Fruit fly (Drosophila melanogaster) whole organism, embryonic: Measurements from ENCODE around the gene pes.

Source experiments
- Aef1 ChIP-seq: fragments of 200-800 bp; sonication (Bioruptor generic); IDR thresholded peaks from 3 replicates; pipeline ENCODE4 v1.3.6; 2022; ENCODE audit warnings: missing biosample characterization, missing genetic modification characterization
- Asciz ChIP-seq: fragments of 200-800 bp; sonication (Bioruptor generic); optimal IDR thresholded peaks from 2 replicates; lab custom pipeline; 2017; ENCODE audit warnings: missing biosample characterization, mild to moderate bottlenecking, missing genetic modification characterization, missing genetic modification reagents
- CG10543 ChIP-seq: fragments of 200-800 bp; sonication (Bioruptor generic); optimal IDR thresholded peaks from 3 replicates; lab custom pipeline; 2017; ENCODE audit warnings: missing biosample characterization, mild to moderate bottlenecking, missing genetic modification characterization, moderate library complexity
- CG12769 ChIP-seq: fragments of 200-800 bp; sonication (Bioruptor generic); optimal IDR thresholded peaks from 2 replicates; lab custom pipeline; 2019; ENCODE audit warnings: missing biosample characterization, mild to moderate bottlenecking, missing genetic modification characterization, moderate library complexity
- CG13624 ChIP-seq: fragments of 200-800 bp; sonication (Bioruptor generic); optimal IDR thresholded peaks from 2 replicates; lab custom pipeline; 2016; ENCODE audit warnings: missing biosample characterization, missing genetic modification characterization
- CG15479 ChIP-seq: fragments of 200-800 bp; sonication (Bioruptor generic); optimal IDR thresholded peaks from 3 replicates; lab custom pipeline; 2019; ENCODE audit warnings: missing biosample characterization, mild to moderate bottlenecking, missing genetic modification characterization, moderate library complexity
- CG18476 ChIP-seq: fragments of 200-800 bp; sonication (Bioruptor generic); optimal IDR thresholded peaks from 2 replicates; lab custom pipeline; 2016; ENCODE audit warnings: missing biosample characterization, mild to moderate bottlenecking, missing genetic modification characterization
- CG2199 ChIP-seq: fragments of 200-800 bp; sonication (Bioruptor generic); IDR thresholded peaks from 3 replicates; pipeline ENCODE4 v1.3.6; 2022; ENCODE audit warnings: missing biosample characterization, missing genetic modification characterization
- CG3163 ChIP-seq: fragments of 200-800 bp; sonication (Bioruptor generic); optimal IDR thresholded peaks from 3 replicates; lab custom pipeline; 2016; ENCODE audit warnings: missing biosample characterization, missing genetic modification characterization
- CG32532 ChIP-seq: fragments of 200-800 bp; sonication (Bioruptor generic); IDR thresholded peaks from 2 replicates; pipeline ENCODE4 v1.3.6; 2022; ENCODE audit warnings: missing biosample characterization, missing genetic modification characterization
- CG34422 ChIP-seq: fragments of 200-800 bp; sonication (Bioruptor generic); IDR thresholded peaks from 3 replicates; pipeline ENCODE4 v1.3.6; 2022; ENCODE audit warnings: missing biosample characterization, missing genetic modification characterization
- CG6689 ChIP-seq: fragments of 200-800 bp; sonication (Bioruptor generic); IDR thresholded peaks from 2 replicates; pipeline ENCODE4 v1.3.6; 2022; ENCODE audit warnings: missing biosample characterization, missing genetic modification characterization
- CG6791 ChIP-seq: fragments of 200-800 bp; sonication (Bioruptor generic); IDR thresholded peaks from 3 replicates; pipeline ENCODE4 v1.3.6; 2022; ENCODE audit warnings: missing biosample characterization, missing genetic modification characterization; ENCODE audit not compliant: partially characterized antibody
- CG7963 ChIP-seq: fragments of 200-800 bp; sonication (Bioruptor generic); IDR thresholded peaks from 3 replicates; pipeline ENCODE4 v1.3.6; 2022; ENCODE audit warnings: missing biosample characterization, missing genetic modification characterization; ENCODE audit not compliant: partially characterized antibody
- CG8290 ChIP-seq, 3 experiments: fragments of 200-800 bp; sonication (Bioruptor generic); optimal IDR thresholded peaks; 2 replicates each; lab custom pipeline; 2016 to 2019; ENCODE audit warnings: missing biosample characterization in 3 of 3, missing genetic modification characterization in 3 of 3, mild to moderate bottlenecking in 2 of 3, moderate library complexity in 1 of 3
- CoRest ChIP-seq: fragments of 200-800 bp; sonication (Bioruptor generic); optimal IDR thresholded peaks from 3 replicates; lab custom pipeline; 2018; ENCODE audit warnings: missing biosample characterization, mild to moderate bottlenecking, missing genetic modification characterization, moderate library complexity
- Dbx ChIP-seq: fragments of 200-800 bp; sonication (Bioruptor generic); IDR thresholded peaks from 3 replicates; pipeline ENCODE4 v1.3.6; 2022; ENCODE audit warnings: missing biosample characterization, missing genetic modification characterization
- Deaf1 ChIP-seq: fragments of 200-800 bp; optimal IDR thresholded peaks from 3 replicates; lab custom pipeline; 2019; ENCODE audit warnings: missing biosample characterization, mild to moderate bottlenecking, missing genetic modification characterization, moderate library complexity
- Dll ChIP-seq: fragments of 200-800 bp; sonication (Bioruptor generic); IDR thresholded peaks from 4 replicates; pipeline ENCODE4 v1.3.6; 2022; ENCODE audit warnings: missing biosample characterization, missing genetic modification characterization; ENCODE audit not compliant: partially characterized antibody
- Gsc ChIP-seq: fragments of 200-800 bp; sonication (Bioruptor generic); IDR thresholded peaks from 2 replicates; pipeline ENCODE4 v1.3.6; 2022; ENCODE audit warnings: missing biosample characterization, missing genetic modification characterization
- HHEX ChIP-seq: fragments of 200-800 bp; sonication (Bioruptor generic); optimal IDR thresholded peaks from 3 replicates; lab custom pipeline; 2017; ENCODE audit warnings: missing biosample characterization, mild to moderate bottlenecking, missing genetic modification characterization, missing genetic modification reagents
- Hey ChIP-seq: fragments of 200-800 bp; sonication (Bioruptor generic); optimal IDR thresholded peaks from 3 replicates; lab custom pipeline; 2018; ENCODE audit warnings: missing biosample characterization, mild to moderate bottlenecking, missing genetic modification characterization
- HmgZ ChIP-seq: fragments of 200-800 bp; sonication (Bioruptor generic); optimal IDR thresholded peaks from 2 replicates; lab custom pipeline; 2018; ENCODE audit warnings: missing biosample characterization, mild to moderate bottlenecking, missing genetic modification characterization
- Jarid2 ChIP-seq: fragments of 200-800 bp; sonication (Bioruptor generic); optimal IDR thresholded peaks from 3 replicates; lab custom pipeline; 2017; ENCODE audit warnings: mild to moderate bottlenecking, missing biosample characterization, missing genetic modification reagents, missing genetic modification characterization
- Med ChIP-seq: fragments of 200-800 bp; sonication (Bioruptor generic); peaks from one replicate; lab custom pipeline; 2016; ENCODE audit warnings: missing biosample characterization, missing genetic modification characterization, mild to moderate bottlenecking, inconsistent platforms, moderate library complexity
- Nf-YC ChIP-seq: fragments of 200-800 bp; optimal IDR thresholded peaks from 3 replicates; lab custom pipeline; 2019; ENCODE audit warnings: missing biosample characterization, mild to moderate bottlenecking, missing genetic modification characterization, moderate library complexity
- Pdp1 ChIP-seq, 2 experiments: fragments of 200-800 bp; sonication (Bioruptor generic); optimal IDR thresholded peaks; 3 replicates each; lab custom pipeline; 2016; ENCODE audit warnings: missing biosample characterization in 2 of 2, missing genetic modification characterization in 2 of 2, mild to moderate bottlenecking in 1 of 2, moderate library complexity in 1 of 2
- Rfx ChIP-seq: fragments of 200-800 bp; sonication (Bioruptor generic); IDR thresholded peaks from 2 replicates; pipeline ENCODE4 v1.3.6; 2022; ENCODE audit warnings: missing biosample characterization, missing genetic modification characterization
- chn ChIP-seq: fragments of 200-800 bp; sonication (Bioruptor generic); optimal IDR thresholded peaks from 2 replicates; lab custom pipeline; 2016; ENCODE audit warnings: missing biosample characterization, missing genetic modification characterization
- dm ChIP-seq: fragments of 200-800 bp; sonication (Bioruptor generic); optimal IDR thresholded peaks from 3 replicates; lab custom pipeline; 2016; ENCODE audit warnings: missing biosample characterization, missing genetic modification characterization
- exex ChIP-seq: fragments of 200-800 bp; sonication (Bioruptor generic); optimal IDR thresholded peaks from 4 replicates; lab custom pipeline; 2018; ENCODE audit warnings: missing biosample characterization, mild to moderate bottlenecking, missing genetic modification characterization, moderate library complexity
- gcm ChIP-seq: fragments of 200-800 bp; sonication (Bioruptor generic); optimal IDR thresholded peaks from 2 replicates; lab custom pipeline; 2019; ENCODE audit warnings: missing biosample characterization, mild to moderate bottlenecking, missing genetic modification characterization, moderate library complexity
- grau ChIP-seq: fragments of 200-800 bp; optimal IDR thresholded peaks from 3 replicates; lab custom pipeline; 2019; ENCODE audit warnings: missing biosample characterization, mild to moderate bottlenecking, missing genetic modification characterization, moderate library complexity
- gro ChIP-seq: fragments of 200-800 bp; sonication (Bioruptor generic); optimal IDR thresholded peaks from 2 replicates; lab custom pipeline; 2016; ENCODE audit warnings: missing biosample characterization, missing genetic modification characterization
- gsb ChIP-seq: fragments of 200-800 bp; sonication (Bioruptor generic); IDR thresholded peaks from 2 replicates; pipeline ENCODE4 v1.3.6; 2022; ENCODE audit warnings: missing biosample characterization, missing genetic modification characterization
- kni ChIP-seq: fragments of 200-800 bp; sonication (Bioruptor generic); optimal IDR thresholded peaks from 3 replicates; lab custom pipeline; 2017; ENCODE audit warnings: mild to moderate bottlenecking, missing biosample characterization, missing genetic modification reagents, missing genetic modification characterization
- lab ChIP-seq: fragments of 200-800 bp; sonication (Bioruptor generic); optimal IDR thresholded peaks from 3 replicates; lab custom pipeline; 2017; ENCODE audit warnings: missing biosample characterization, missing genetic modification characterization, mild to moderate bottlenecking, moderate library complexity, missing genetic modification reagents
- mld ChIP-seq: fragments of 200-800 bp; sonication (Bioruptor generic); IDR thresholded peaks from 3 replicates; pipeline ENCODE4 v1.3.6; 2022; ENCODE audit warnings: missing biosample characterization, missing genetic modification characterization; ENCODE audit not compliant: partially characterized antibody
- nom ChIP-seq: fragments of 200-800 bp; sonication (Bioruptor generic); optimal IDR thresholded peaks from 2 replicates; lab custom pipeline; 2017; ENCODE audit warnings: missing biosample characterization, missing genetic modification characterization, mild to moderate bottlenecking, moderate library complexity, missing genetic modification reagents
- pros ChIP-seq: fragments of 200-800 bp; sonication (Bioruptor generic); optimal IDR thresholded peaks from 3 replicates; lab custom pipeline; 2019; ENCODE audit warnings: missing biosample characterization, mild to moderate bottlenecking, missing genetic modification characterization, moderate library complexity
- sens-2 ChIP-seq: fragments of 200-800 bp; sonication (Bioruptor generic); IDR thresholded peaks from 2 replicates; pipeline ENCODE4 v1.3.6; 2022; ENCODE audit warnings: missing biosample characterization, missing genetic modification characterization
- sna ChIP-seq: fragments of 200-800 bp; sonication (Bioruptor generic); IDR thresholded peaks from 2 replicates; pipeline ENCODE4 v1.3.6; 2022; ENCODE audit warnings: missing biosample characterization, missing genetic modification characterization; ENCODE audit not compliant: partially characterized antibody
- so ChIP-seq: fragments of 200-800 bp; sonication (Bioruptor generic); IDR thresholded peaks from 3 replicates; pipeline ENCODE4 v1.3.6; 2022; ENCODE audit warnings: missing biosample characterization, missing genetic modification characterization
- trem ChIP-seq: fragments of 200-800 bp; optimal IDR thresholded peaks from 3 replicates; lab custom pipeline; 2019; ENCODE audit warnings: missing biosample characterization, mild to moderate bottlenecking, missing genetic modification characterization, moderate library complexity
- tup ChIP-seq: fragments of 200-800 bp; sonication (Bioruptor generic); optimal IDR thresholded peaks from 2 replicates; lab custom pipeline; 2016; ENCODE audit warnings: missing biosample characterization, mild to moderate bottlenecking, missing genetic modification characterization, moderate library complexity

Gene pes

DNA sequence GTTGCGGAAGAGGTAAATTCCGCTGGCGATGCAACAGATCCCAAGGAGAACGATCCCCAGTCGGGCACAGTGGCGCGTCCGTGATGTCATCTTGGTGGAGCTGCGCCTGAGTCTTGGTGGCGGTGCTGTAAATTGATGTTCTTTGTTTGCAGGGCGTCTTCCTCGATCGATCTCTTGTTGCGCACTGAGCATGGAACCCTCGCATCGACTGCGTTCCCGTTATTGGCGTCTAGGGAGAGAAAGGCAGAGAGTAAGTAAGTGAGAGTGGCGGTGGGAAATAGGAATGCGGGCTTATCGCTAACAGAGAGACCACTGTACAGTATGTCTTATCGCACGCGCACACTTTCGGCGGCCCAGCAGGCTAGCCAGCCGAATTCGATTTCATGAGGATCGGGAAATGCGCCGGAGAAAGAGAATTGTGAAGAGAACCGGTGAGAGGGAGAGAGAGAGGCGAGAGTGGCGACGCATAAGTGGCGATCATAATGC is 2.5 kb downstream of the pes start (continued):
- peak; percentile 86 for TF ChIP-seq Med
- TF ChIP-seq CG13624 (GFP tag; lab: Kevin White, UChicago), result no peak
- 0 out of 3 replicates have a peak, but pooled peaks have one; percentile 55 for TF ChIP-seq CG2199 (GFP tag; lab: Robert Waterston, UW)
- no peak for TF ChIP-seq CG8290 (GFP tag; optimal IDR thresholded peaks at IDR 0.05; lab: Kevin White, UChicago)
- TF ChIP-seq CG8290 (tag; optimal IDR thresholded peaks at IDR 0.05; lab: Kevin White, UChicago), result peak in 1 of 2 experiments; percentile 16
- no peak for TF ChIP-seq CoRest (tag; lab: Kevin White, UChicago)
- TF ChIP-seq kni, result peak; percentile 2
- TF ChIP-seq so (GFP tag; lab: Robert Waterston, UW), result 0 out of 3 replicates have a peak, but pooled peaks have one; percentile 38
- TF ChIP-seq grau (tag; lab: Kevin White, UChicago), result peak; percentile 97
- peak; percentile 46; the same call in 1 of the 2 replicates for TF ChIP-seq sna (GFP tag; lab: Robert Waterston, UW)
- TF ChIP-seq CG18476 (GFP tag; lab: Kevin White, UChicago), result no peak
- peak; percentile 11 for TF ChIP-seq CG10543
- TF ChIP-seq nom (GFP tag; lab: Kevin White, UChicago), result peak; percentile 22
- TF ChIP-seq CG7963 (GFP tag; lab: Robert Waterston, UW), result 0 out of 3 replicates have a peak, but pooled peaks have one; percentile 24
- no peak for TF ChIP-seq gsb
- no peak for TF ChIP-seq HHEX (GFP tag; lab: Kevin White, UChicago)
- peak; percentile 36 for TF ChIP-seq exex (tag; lab: Kevin White, UChicago)
- TF ChIP-seq CG32532 (GFP tag; lab: Robert Waterston, UW), result 0 out of 2 replicates have a peak, but pooled peaks have one; percentile 33
- TF ChIP-seq CG6689 (GFP tag; lab: Robert Waterston, UW), result no peak
- no peak for TF ChIP-seq Hey (tag; lab: Kevin White, UChicago)
- peak; percentile 3 for TF ChIP-seq dm (GFP tag; lab: Kevin White, UChicago)
- no peak for TF ChIP-seq Nf-YC (tag; lab: Kevin White, UChicago)
- TF ChIP-seq chn (GFP tag; lab: Kevin White, UChicago), result no peak
- no peak for TF ChIP-seq HmgZ (tag; lab: Kevin White, UChicago)
- no peak for TF ChIP-seq gro (GFP tag; lab: Kevin White, UChicago)
- peak in 1 of 2 experiments; percentile 5 for TF ChIP-seq Pdp1 (GFP tag; optimal IDR thresholded peaks at IDR 0.05; lab: Kevin White, UChicago)
- 0 out of 2 replicates have a peak, but pooled peaks have one; percentile 30 for TF ChIP-seq Rfx (GFP tag; lab: Robert Waterston, UW)
- TF ChIP-seq tup, result no peak
- TF ChIP-seq Gsc, result no peak
- no peak for TF ChIP-seq Asciz (GFP tag; lab: Kevin White, UChicago)
- peak; percentile 48 for TF ChIP-seq CG12769 (tag; lab: Kevin White, UChicago)
- TF ChIP-seq CG15479 (GFP tag; lab: Kevin White, UChicago), result peak; percentile 59
- TF ChIP-seq Aef1 (GFP tag; lab: Robert Waterston, UW), result no peak
- TF ChIP-seq sens-2 (GFP tag; lab: Robert Waterston, UW), result no peak
- no peak for TF ChIP-seq mld
- TF ChIP-seq Dbx (GFP tag; lab: Robert Waterston, UW), result peak; percentile 11; the same call in 1 of the 3 replicates
- peak; percentile 82 for TF ChIP-seq Deaf1 (tag; lab: Kevin White, UChicago)
- 0 out of 3 replicates have a peak, but pooled peaks have one; percentile 27 for TF ChIP-seq CG34422 (GFP tag; lab: Robert Waterston, UW)
- peak; percentile 89 for TF ChIP-seq gcm (GFP tag; lab: Kevin White, UChicago)
- TF ChIP-seq pros (GFP tag; lab: Kevin White, UChicago), result peak; percentile 55
- peak; percentile 73 for TF ChIP-seq Jarid2 (GFP tag; lab: Kevin White, UChicago)
- TF ChIP-seq Dll (GFP tag; lab: Robert Waterston, UW), result peak; percentile 30; the same call in 1 of the 4 replicates
- TF ChIP-seq lab (GFP tag; lab: Kevin White, UChicago), result peak; percentile 22
- peak; percentile 80 for TF ChIP-seq CG3163 (GFP tag; lab: Kevin White, UChicago)
- TF ChIP-seq trem, result peak; percentile 33
- TF ChIP-seq CG6791 (GFP tag; lab: Robert Waterston, UW), result peak; percentile 46; the same call in 2 of the 3 replicates
